Worm (Caenorhabditis elegans) whole organism, L2 larva: ENCODE measurements around the gene bus-2.

ENCODE experiments used
- nhr-6 ChIP-seq: fragments of 150-350 bp; optimal IDR thresholded peaks from 2 replicates; lab custom pipeline; 2014; ENCODE audit warnings: missing biosample characterization, missing genetic modification characterization
- peb-1 ChIP-seq: fragments of 150-350 bp; optimal IDR thresholded peaks from 2 replicates; lab custom pipeline; 2014; ENCODE audit warnings: missing biosample characterization, missing genetic modification characterization
- unc-62 ChIP-seq: fragments of 150-350 bp; optimal IDR thresholded peaks from 2 replicates; lab custom pipeline; 2014; ENCODE audit warnings: missing biosample characterization, missing genetic modification reagents, missing genetic modification characterization

- TF ChIP-seq nhr-6: no peak
- no peak for TF ChIP-seq unc-62
- TF ChIP-seq peb-1 (tag; lab: Kevin White, UChicago): no peak
Observed at ce11 chrIV:1751243-1751642, 51.5 kb downstream of the bus-2 start.
